Fruit fly (Drosophila melanogaster): ENCODE results near the gene Six4.
A peak's percentile ranks its signal among the peaks of the same experiment; 100 is the strongest.

Six4 gene

dm6 chr3L:20798325-20798846 is 5.8 kb upstream of the Six4 start, which contains the start of the genes CG3698 and tzn (continued):
- no peak for TF ChIP-seq Sox100B (GFP tag; optimal IDR thresholded peaks at IDR 0.05)
- TF ChIP-seq Mrtf (GFP tag; IDR thresholded peaks at IDR 0.05) = peak; percentile 90
- TF ChIP-seq TFAM (GFP tag; optimal IDR thresholded peaks at IDR 0.05) = peak; percentile 70
- peak; percentile 89 for TF ChIP-seq CG17829 (tag; optimal IDR thresholded peaks at IDR 0.05)
- TF ChIP-seq Dek (tag; optimal IDR thresholded peaks at IDR 0.05) = peak; percentile 87
- peak; percentile 88 for TF ChIP-seq Dad (GFP tag; optimal IDR thresholded peaks at IDR 0.05)
- peak; percentile 92 for TF ChIP-seq HLH3B (GFP tag; IDR thresholded peaks at IDR 0.05)
- TF ChIP-seq CG11456 (GFP tag; IDR thresholded peaks at IDR 0.05) = peak; percentile 98
- 0 out of 2 replicates have a peak, but pooled peaks have one; percentile 7 for TF ChIP-seq CG42726 (GFP tag; IDR thresholded peaks at IDR 0.05; ENCODE audit: partially characterized antibody)
- TF ChIP-seq luna (GFP tag; optimal IDR thresholded peaks at IDR 0.05) = peak; percentile 43
- TF ChIP-seq gsb-n (tag; optimal IDR thresholded peaks at IDR 0.05) = peak; percentile 92
- peak; percentile 87 for TF ChIP-seq wek (GFP tag; optimal IDR thresholded peaks at IDR 0.05)
- peak; percentile 85 for TF ChIP-seq croc (GFP tag; conservative IDR thresholded peaks at IDR 0.05)
- no peak for TF ChIP-seq lbe (GFP tag; optimal IDR thresholded peaks at IDR 0.05)
- TF ChIP-seq dpn (GFP tag; optimal IDR thresholded peaks at IDR 0.05) = peak; percentile 78 to 93
- TF ChIP-seq Jarid2 (GFP tag; optimal IDR thresholded peaks at IDR 0.05) = peak; percentile 90
- TF ChIP-seq sc (optimal IDR thresholded peaks at IDR 0.05) = no peak
- TF ChIP-seq sc (GFP tag; optimal IDR thresholded peaks at IDR 0.05) = peak; percentile 95
- peak; percentile 72 for TF ChIP-seq esg (GFP tag; conservative IDR thresholded peaks at IDR 0.05)
- TF ChIP-seq Doc2 (GFP tag; IDR thresholded peaks at IDR 0.05) = peak; percentile 62; the same call in 1 of the 2 replicates
- no peak for TF ChIP-seq oc (tag; optimal IDR thresholded peaks at IDR 0.05)
- peak; percentile 84 for TF ChIP-seq CG2889 (GFP tag; IDR thresholded peaks at IDR 0.05)
- no peak for TF ChIP-seq gem (tag; optimal IDR thresholded peaks at IDR 0.05)
- TF ChIP-seq CG12071 (GFP tag; optimal IDR thresholded peaks at IDR 0.05) = peak; percentile 91
- TF ChIP-seq CG3065 (GFP tag; optimal IDR thresholded peaks at IDR 0.05) = peak; percentile 90
- TF ChIP-seq CG1602 (GFP tag; optimal IDR thresholded peaks at IDR 0.05) = peak; percentile 82
- no peak for TF ChIP-seq dan (GFP tag; IDR thresholded peaks at IDR 0.05)
- peak; percentile 95 for TF ChIP-seq ase (GFP tag; IDR thresholded peaks at IDR 0.05)
- peak; percentile 76 for TF ChIP-seq CG7928 (GFP tag; optimal IDR thresholded peaks at IDR 0.05)
- TF ChIP-seq bsh (GFP tag; optimal IDR thresholded peaks at IDR 0.05) = peak in 1 of 2 experiments; percentile 89
- TF ChIP-seq pzg (GFP tag; optimal IDR thresholded peaks at IDR 0.05) = peak; percentile 81
- peak; percentile 93 for TF ChIP-seq CG18599 (GFP tag; optimal IDR thresholded peaks at IDR 0.05)
- TF ChIP-seq CG13424 (tag; optimal IDR thresholded peaks at IDR 0.05) = peak; percentile 78
- peak; percentile 93 for TF ChIP-seq CG34376 (GFP tag; optimal IDR thresholded peaks at IDR 0.05)
- peak; percentile 95 for TF ChIP-seq CG6813 (GFP tag; optimal IDR thresholded peaks at IDR 0.05)
- peak; percentile 82 for TF ChIP-seq eyg (GFP tag; optimal IDR thresholded peaks at IDR 0.05)
- peak; percentile 81 for TF ChIP-seq CG12155 (GFP tag; optimal IDR thresholded peaks at IDR 0.05)
- TF ChIP-seq CG1603 (tag; optimal IDR thresholded peaks at IDR 0.05) = peak; percentile 94
- peak; percentile 38 for TF ChIP-seq CG4282 (GFP tag; optimal IDR thresholded peaks at IDR 0.05)
- peak; percentile 83 for TF ChIP-seq maf-S (GFP tag; optimal IDR thresholded peaks at IDR 0.05)
- no peak for TF ChIP-seq Hmx (GFP tag; optimal IDR thresholded peaks at IDR 0.05)
- peak; percentile 97 for TF ChIP-seq CG2199 (GFP tag; IDR thresholded peaks at IDR 0.05)
- TF ChIP-seq CG8089 (GFP tag; optimal IDR thresholded peaks at IDR 0.05) = peak; percentile 86
- TF ChIP-seq CG8359 (GFP tag; optimal IDR thresholded peaks at IDR 0.05; ENCODE audit: borderline replicate concordance) = peak; percentile 90
- peak; percentile 96 for TF ChIP-seq HHEX (GFP tag; optimal IDR thresholded peaks at IDR 0.05)
- peak; percentile 97 for TF ChIP-seq vvl (GFP tag; IDR thresholded peaks at IDR 0.05)
- TF ChIP-seq nom (GFP tag; optimal IDR thresholded peaks at IDR 0.05) = no peak
- TF ChIP-seq NfI (GFP tag; optimal IDR thresholded peaks at IDR 0.05) = peak; percentile 98
- peak; percentile 96 for TF ChIP-seq CG9817 (tag; optimal IDR thresholded peaks at IDR 0.05)
- TF ChIP-seq CG3163 (GFP tag; optimal IDR thresholded peaks at IDR 0.05) = peak; percentile 58

All from whole organism, embryonic.